Worm (Caenorhabditis elegans) whole organism, early embryonic: ENCODE measurements around the gene rbd-1.

Experiments used
- B0310.2 ChIP-seq: sonication (generic microtip); optimal IDR thresholded peaks from 2 replicates; lab custom pipeline; 2016; ENCODE audit warnings: mild to moderate bottlenecking, missing genetic modification characterization, missing compliant biosample characterization
- F13C5.2 ChIP-seq: sonication (generic microtip); optimal IDR thresholded peaks from 2 replicates; lab custom pipeline; 2017; ENCODE audit warnings: mild to moderate bottlenecking, missing genetic modification characterization, inconsistent platforms, missing compliant biosample characterization
- aly-1 ChIP-seq: sonication (generic microtip); optimal IDR thresholded peaks from 2 replicates; lab custom pipeline; 2016; ENCODE audit warnings: missing genetic modification characterization, missing compliant biosample characterization
- ama-1 ChIP-seq: fragments of 150-350 bp; optimal IDR thresholded peaks from 2 replicates; lab custom pipeline; 2014
- ceh-13 ChIP-seq: fragments of 200-800 bp; sonication (Bioruptor generic); optimal IDR thresholded peaks from 2 replicates; lab custom pipeline; 2018; ENCODE audit warnings: mild to moderate bottlenecking, missing genetic modification characterization, missing compliant biosample characterization
- ceh-36 ChIP-seq: sonication (generic microtip); optimal IDR thresholded peaks from 2 replicates; lab custom pipeline; 2016; ENCODE audit warnings: missing genetic modification characterization, inconsistent platforms, missing compliant biosample characterization
- ets-7 ChIP-seq: sonication (generic microtip); optimal IDR thresholded peaks from 2 replicates; lab custom pipeline; 2016; ENCODE audit warnings: missing genotype, missing genetic modification characterization, missing compliant biosample characterization
- flt-1 ChIP-seq: fragments of 200-800 bp; sonication (Bioruptor generic); IDR thresholded peaks from 2 replicates; pipeline ENCODE4 v1.3.6; 2022; ENCODE audit warnings: missing genetic modification characterization, missing compliant biosample characterization
- hmbx-1 ChIP-seq: sonication (generic microtip); optimal IDR thresholded peaks from 2 replicates; lab custom pipeline; 2016; ENCODE audit warnings: mild to moderate bottlenecking, missing genetic modification characterization, missing compliant biosample characterization
- hmg-4 ChIP-seq: fragments of 200-800 bp; sonication (Bioruptor generic); optimal IDR thresholded peaks from 2 replicates; lab custom pipeline; 2018; ENCODE audit warnings: mild to moderate bottlenecking, missing genetic modification characterization, missing compliant biosample characterization
- hnd-1 ChIP-seq: sonication (generic microtip); optimal IDR thresholded peaks from 2 replicates; lab custom pipeline; 2016; ENCODE audit warnings: missing genetic modification characterization, missing compliant biosample characterization
- pes-1 ChIP-seq: fragments of 200-800 bp; sonication (Bioruptor generic); IDR thresholded peaks from 2 replicates; pipeline ENCODE4 v1.3.6; 2022; ENCODE audit warnings: missing genetic modification reagents, missing genetic modification characterization, missing compliant biosample characterization
- scrt-1 ChIP-seq: fragments of 200-800 bp; sonication (Bioruptor generic); IDR thresholded peaks from 2 replicates; pipeline ENCODE4 v1.3.6; 2022; ENCODE audit warnings: missing genetic modification characterization, missing compliant biosample characterization
- sea-1 ChIP-seq: fragments of 200-800 bp; sonication (Bioruptor generic); conservative IDR thresholded peaks from 2 replicates; pipeline ENCODE4 v1.3.6; 2022; ENCODE audit warnings: missing genetic modification characterization, missing compliant biosample characterization
- tbx-11 ChIP-seq: fragments of 200-800 bp; sonication (Bioruptor generic); IDR thresholded peaks from 2 replicates; pipeline ENCODE4 v1.3.6; 2022; ENCODE audit warnings: missing genetic modification characterization, missing compliant biosample characterization
- tbx-37 ChIP-seq: fragments of 200-800 bp; sonication (Bioruptor generic); conservative IDR thresholded peaks from 2 replicates; pipeline ENCODE4 v1.3.6; 2022; ENCODE audit warnings: missing genetic modification reagents, missing genetic modification characterization, missing compliant biosample characterization
- tra-4 ChIP-seq: sonication (generic microtip); optimal IDR thresholded peaks from 2 replicates; lab custom pipeline; 2017; ENCODE audit warnings: missing genetic modification characterization, missing compliant biosample characterization

The rbd-1 gene

ce11 chrIV:12744713-12745112 is 19.9 kb downstream of the rbd-1 start, which contains the start of gene C36H8.1:
Gene C36H8.1, minus strand, starts transcription at chrIV:12744813.
- TF ChIP-seq pes-1 (no peak), hmg-4 (GFP tag; lab: Kevin White, UChicago) (no peak), ama-1 (lab: Kevin White, UChicago) (no peak), sea-1 (GFP tag; lab: Robert Waterston, UW) (no peak), scrt-1 (GFP tag; lab: Robert Waterston, UW) (no peak), B0310.2 (no peak), hnd-1 (tag; lab: Kevin White, UChicago) (no peak), aly-1 (tag; lab: Kevin White, UChicago) (no peak), tra-4 (no peak), F13C5.2 (tag; lab: Kevin White, UChicago) (no peak), tbx-37 (GFP tag; lab: Robert Waterston, UW) (no peak), hmbx-1 (no peak)

- no peak for TF ChIP-seq ceh-36 (tag; lab: Kevin White, UChicago)
- TF ChIP-seq sea-1 (GFP tag; lab: Robert Waterston, UW) = no peak
- TF ChIP-seq tbx-37 (GFP tag; lab: Robert Waterston, UW) = no peak
- TF ChIP-seq hmbx-1 = no peak
These were observed 21.5 kb downstream of the rbd-1 start, which contains the start of gene inx-6 for ce11 chrIV:12746284-12746683. Gene inx-6, plus strand, starts transcription at chrIV:12746584.

- TF ChIP-seq ceh-13 (GFP tag; lab: Kevin White, UChicago) = no peak
- TF ChIP-seq aly-1 (tag; lab: Kevin White, UChicago) = no peak
- no peak for TF ChIP-seq pes-1
- TF ChIP-seq ceh-36 (tag; lab: Kevin White, UChicago) = no peak
- no peak for TF ChIP-seq ama-1 (lab: Kevin White, UChicago)
- no peak for TF ChIP-seq hmbx-1
- TF ChIP-seq scrt-1 (GFP tag; lab: Robert Waterston, UW) = no peak
- no peak for TF ChIP-seq tra-4
- no peak for TF ChIP-seq ets-7
- no peak for TF ChIP-seq B0310.2
- TF ChIP-seq hnd-1 (tag; lab: Kevin White, UChicago) = no peak
- TF ChIP-seq F13C5.2 (tag; lab: Kevin White, UChicago) = no peak
These were observed 24.0 kb downstream of the rbd-1 start for ce11 chrIV:12748760-12749159.

- no peak for TF ChIP-seq hmg-4 (GFP tag; lab: Kevin White, UChicago)
- no peak for TF ChIP-seq tbx-37 (GFP tag; lab: Robert Waterston, UW)
- TF ChIP-seq ceh-13 (GFP tag; lab: Kevin White, UChicago) = no peak
- TF ChIP-seq ceh-36 (tag; lab: Kevin White, UChicago) = no peak
- TF ChIP-seq F13C5.2 (tag; lab: Kevin White, UChicago) = no peak
- no peak for TF ChIP-seq scrt-1 (GFP tag; lab: Robert Waterston, UW)
- TF ChIP-seq hmbx-1 = no peak
- TF ChIP-seq tra-4 = no peak
- TF ChIP-seq hnd-1 (tag; lab: Kevin White, UChicago) = no peak
These were observed 29.4 kb downstream of the rbd-1 start for ce11 chrIV:12754170-12754569.

ce11 chrIV:12755641-12756040 is 30.9 kb downstream of the rbd-1 start:
- TF ChIP-seq hnd-1 (tag; lab: Kevin White, UChicago) = no peak
- TF ChIP-seq pes-1 = no peak
- TF ChIP-seq F13C5.2 (tag; lab: Kevin White, UChicago) = no peak
- TF ChIP-seq B0310.2 = no peak
- TF ChIP-seq ceh-36 (tag; lab: Kevin White, UChicago) = no peak

ce11 chrIV:12757470-12757869 is 32.7 kb downstream of the rbd-1 start, which contains the start of gene flp-9:
Gene flp-9, minus strand, starts transcription at chrIV:12757570.
- no peak for TF ChIP-seq B0310.2
- no peak for TF ChIP-seq hnd-1 (tag; lab: Kevin White, UChicago)
- TF ChIP-seq tbx-37 (GFP tag; lab: Robert Waterston, UW) = no peak
- no peak for TF ChIP-seq pes-1
- TF ChIP-seq ceh-13 (GFP tag; lab: Kevin White, UChicago) = no peak
- no peak for TF ChIP-seq ceh-36 (tag; lab: Kevin White, UChicago)
- no peak for TF ChIP-seq aly-1 (tag; lab: Kevin White, UChicago)
- TF ChIP-seq tra-4 = no peak
- TF ChIP-seq sea-1 (GFP tag; lab: Robert Waterston, UW) = no peak
- no peak for TF ChIP-seq hmg-4 (GFP tag; lab: Kevin White, UChicago)
- TF ChIP-seq tbx-11 (GFP tag; lab: Robert Waterston, UW) = no peak
- TF ChIP-seq scrt-1 (GFP tag; lab: Robert Waterston, UW) = no peak
- TF ChIP-seq flt-1 (GFP tag; lab: Robert Waterston, UW) = no peak
- no peak for TF ChIP-seq hmbx-1
- no peak for TF ChIP-seq ama-1 (lab: Kevin White, UChicago)

ce11 chrIV:12762782-12763181 is 38.0 kb downstream of the rbd-1 start:
- TF ChIP-seq scrt-1 (GFP tag; lab: Robert Waterston, UW) = no peak
- no peak for TF ChIP-seq tbx-11 (GFP tag; lab: Robert Waterston, UW)
- no peak for TF ChIP-seq flt-1 (GFP tag; lab: Robert Waterston, UW)
- TF ChIP-seq ets-7 = no peak
- no peak for TF ChIP-seq ceh-36 (tag; lab: Kevin White, UChicago)
- TF ChIP-seq pes-1 = no peak
- no peak for TF ChIP-seq hmbx-1

- TF ChIP-seq aly-1 (tag; lab: Kevin White, UChicago) = no peak
- no peak for TF ChIP-seq ama-1 (lab: Kevin White, UChicago)
- no peak for TF ChIP-seq hmbx-1
- TF ChIP-seq tbx-37 (GFP tag; lab: Robert Waterston, UW) = no peak
- TF ChIP-seq hnd-1 (tag; lab: Kevin White, UChicago) = no peak
- TF ChIP-seq scrt-1 (GFP tag; lab: Robert Waterston, UW) = no peak
- no peak for TF ChIP-seq ets-7
- no peak for TF ChIP-seq F13C5.2 (tag; lab: Kevin White, UChicago)
- TF ChIP-seq ceh-36 (tag; lab: Kevin White, UChicago) = no peak
- no peak for TF ChIP-seq hmg-4 (GFP tag; lab: Kevin White, UChicago)
- TF ChIP-seq tra-4 = no peak
- TF ChIP-seq tbx-11 (GFP tag; lab: Robert Waterston, UW) = no peak
These were observed 40.3 kb downstream of the rbd-1 start, which contains the start of gene ZK897.10 for ce11 chrIV:12765067-12765466. Gene ZK897.10, plus strand, starts transcription at chrIV:12765351.
